Fruit fly (Drosophila melanogaster) whole organism, embryonic: ENCODE data around the gene RpS12.

Source experiments
- crc ChIP-seq: fragments of 200-800 bp; sonication (Bioruptor generic); optimal IDR thresholded peaks from 2 replicates; lab custom pipeline; 2016; ENCODE audit warnings: missing biosample characterization, missing genetic modification characterization
- phol ChIP-seq: fragments of 200-800 bp; sonication (Bioruptor generic); optimal IDR thresholded peaks from 3 replicates; lab custom pipeline; 2018; ENCODE audit warnings: missing biosample characterization, mild to moderate bottlenecking, missing genetic modification characterization, moderate library complexity
- so ChIP-seq: fragments of 200-800 bp; sonication (Bioruptor generic); IDR thresholded peaks from 3 replicates; pipeline ENCODE4 v1.3.6; 2022; ENCODE audit warnings: missing biosample characterization, missing genetic modification characterization
- twi ChIP-seq: fragments of 200-800 bp; optimal IDR thresholded peaks from 2 replicates; lab custom pipeline; 2019; ENCODE audit warnings: missing biosample characterization, mild to moderate bottlenecking, missing genetic modification characterization, moderate library complexity
- usp ChIP-seq: fragments of >200 bp; optimal IDR thresholded peaks from 2 replicates; lab custom pipeline; 2017; ENCODE audit warnings: missing biosample characterization, missing genetic modification characterization

DNA sequence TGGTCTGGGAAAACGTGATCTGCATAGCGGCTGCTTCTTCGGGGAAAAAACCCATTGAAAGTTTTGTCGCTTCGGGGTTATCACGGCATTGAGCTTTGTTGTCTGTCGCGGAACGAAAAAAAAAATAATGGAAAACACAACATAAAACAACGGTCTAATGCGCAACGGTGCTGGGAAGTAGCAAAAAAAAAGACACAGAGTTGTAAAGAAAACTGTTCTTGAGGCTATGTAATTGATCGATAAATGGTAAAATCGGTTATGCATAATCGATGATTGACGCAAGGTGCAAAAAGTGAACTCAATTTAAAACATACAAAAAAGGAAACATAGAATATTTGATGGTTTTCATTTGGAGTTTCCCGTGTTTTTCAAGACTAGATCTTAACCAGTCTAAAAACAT is 8.2 kb downstream of the RpS12 start:
- no peak for TF ChIP-seq phol
- no peak for TF ChIP-seq crc (GFP tag; lab: Kevin White, UChicago)
- TF ChIP-seq twi (tag; lab: Kevin White, UChicago): no peak
- TF ChIP-seq so (GFP tag; lab: Robert Waterston, UW): no peak
- no peak for TF ChIP-seq usp (GFP tag; lab: Kevin White, UChicago)
